Fruit fly (Drosophila melanogaster) whole organism, embryonic: ENCODE data around the gene CG1998.
A peak's percentile ranks its signal among the peaks of the same experiment; 100 is the strongest.

Experiments
- BtbVII ChIP-seq: fragments of 200-800 bp; sonication (Bioruptor generic); optimal IDR thresholded peaks from 3 replicates; lab custom pipeline; 2017; ENCODE audit warnings: missing biosample characterization, mild to moderate bottlenecking, missing genetic modification characterization
- CG10147 ChIP-seq: fragments of 200-800 bp; sonication (Bioruptor generic); optimal IDR thresholded peaks from 2 replicates; lab custom pipeline; 2019; ENCODE audit warnings: missing biosample characterization, mild to moderate bottlenecking, missing genetic modification characterization, moderate library complexity
- CG11085 ChIP-seq: fragments of 200-800 bp; sonication (Bioruptor generic); IDR thresholded peaks from 2 replicates; pipeline ENCODE4 v1.3.6; 2022; ENCODE audit warnings: missing biosample characterization, missing genetic modification characterization
- CG11504 ChIP-seq: fragments of 200-800 bp; sonication (Bioruptor generic); optimal IDR thresholded peaks from 3 replicates; lab custom pipeline; 2019; ENCODE audit warnings: missing biosample characterization, mild to moderate bottlenecking, missing genetic modification characterization, moderate library complexity
- CG14860 ChIP-seq: fragments of 200-800 bp; sonication (Bioruptor generic); IDR thresholded peaks from 3 replicates; pipeline ENCODE4 v1.3.6; 2022; ENCODE audit warnings: missing biosample characterization, missing genetic modification characterization; ENCODE audit not compliant: partially characterized antibody
- CG15269 ChIP-seq: fragments of 200-800 bp; sonication (Bioruptor generic); optimal IDR thresholded peaks from 2 replicates; lab custom pipeline; 2018; ENCODE audit warnings: missing biosample characterization, mild to moderate bottlenecking, missing genetic modification characterization, moderate library complexity
- CG1647 ChIP-seq: fragments of 200-800 bp; sonication (Bioruptor generic); optimal IDR thresholded peaks from 3 replicates; lab custom pipeline; 2016; ENCODE audit warnings: missing biosample characterization, missing genetic modification characterization
- CG32532 ChIP-seq: fragments of 200-800 bp; sonication (Bioruptor generic); IDR thresholded peaks from 2 replicates; pipeline ENCODE4 v1.3.6; 2022; ENCODE audit warnings: missing biosample characterization, missing genetic modification characterization
- CG4854 ChIP-seq: fragments of 200-800 bp; sonication (Bioruptor generic); optimal IDR thresholded peaks from 2 replicates; lab custom pipeline; 2016; ENCODE audit warnings: missing biosample characterization, missing genetic modification characterization, inconsistent platforms
- CG6254 ChIP-seq: fragments of 200-800 bp; sonication (Bioruptor generic); optimal IDR thresholded peaks from 3 replicates; lab custom pipeline; 2017; ENCODE audit warnings: mild to moderate bottlenecking, missing biosample characterization, missing genetic modification reagents, missing genetic modification characterization
- CG6654 ChIP-seq: fragments of 200-800 bp; sonication (Bioruptor generic); optimal IDR thresholded peaks from 2 replicates; lab custom pipeline; 2017; ENCODE audit warnings: missing biosample characterization, mild to moderate bottlenecking, missing genetic modification characterization
- CG7786 ChIP-seq: fragments of 200-800 bp; sonication (Bioruptor generic); optimal IDR thresholded peaks from 2 replicates; lab custom pipeline; 2016; ENCODE audit warnings: missing biosample characterization, missing genetic modification characterization
- CG8290 ChIP-seq, 3 experiments: fragments of 200-800 bp; sonication (Bioruptor generic); optimal IDR thresholded peaks; 2 replicates each; lab custom pipeline; 2016 to 2019; ENCODE audit warnings: missing biosample characterization in 3 of 3, missing genetic modification characterization in 3 of 3, mild to moderate bottlenecking in 2 of 3, moderate library complexity in 1 of 3
- CG8359 ChIP-seq: fragments of 200-800 bp; sonication (Bioruptor generic); optimal IDR thresholded peaks from 2 replicates; lab custom pipeline; 2017; ENCODE audit warnings: missing biosample characterization, mild to moderate bottlenecking, missing genetic modification characterization, borderline replicate concordance
- CTCF ChIP-seq: fragments of 200-800 bp; sonication (Bioruptor generic); optimal IDR thresholded peaks from 2 replicates; lab custom pipeline; 2017; ENCODE audit warnings: missing biosample characterization, mild to moderate bottlenecking, missing genetic modification characterization, moderate library complexity
- D ChIP-seq, 2 experiments: fragments of 200-800 bp in 1 of 2; fragments of >200 bp in 1 of 2; sonication (Bioruptor generic) in 1 of 2; optimal IDR thresholded peaks; 2 replicates in 1 of 2; 3 replicates in 1 of 2; lab custom pipeline; 2017; ENCODE audit warnings: mild to moderate bottlenecking in 1 of 2, missing biosample characterization in 1 of 2, missing genetic modification characterization in 1 of 2, missing genetic modification reagents in 1 of 2
- Deaf1 ChIP-seq: fragments of 200-800 bp; optimal IDR thresholded peaks from 3 replicates; lab custom pipeline; 2019; ENCODE audit warnings: missing biosample characterization, mild to moderate bottlenecking, missing genetic modification characterization, moderate library complexity
- Drgx ChIP-seq: fragments of 200-800 bp; sonication (Bioruptor generic); IDR thresholded peaks from 2 replicates; pipeline ENCODE4 v1.3.6; 2022; ENCODE audit warnings: missing biosample characterization, missing genetic modification characterization
- E2f1 ChIP-seq: fragments of 200-800 bp; sonication (Bioruptor generic); IDR thresholded peaks from 2 replicates; pipeline ENCODE4 v1.3.6; 2022; ENCODE audit warnings: missing biosample characterization, missing genetic modification characterization
- Hr51 ChIP-seq, 2 experiments: fragments of 200-800 bp; sonication (Bioruptor generic); optimal IDR thresholded peaks; 2 replicates in 1 of 2; 3 replicates in 1 of 2; lab custom pipeline; 2016 to 2018; ENCODE audit warnings: missing biosample characterization in 2 of 2, missing genetic modification characterization in 2 of 2, mild to moderate bottlenecking in 1 of 2, moderate library complexity in 1 of 2
- Nf-YA ChIP-seq: fragments of 200-800 bp; sonication (Bioruptor generic); IDR thresholded peaks from 2 replicates; pipeline ENCODE4 v1.3.6; 2022; ENCODE audit warnings: missing biosample characterization, missing genetic modification characterization
- NfI ChIP-seq: fragments of 200-800 bp; sonication (Bioruptor generic); optimal IDR thresholded peaks from 3 replicates; lab custom pipeline; 2018; ENCODE audit warnings: missing biosample characterization, mild to moderate bottlenecking, missing genetic modification characterization, moderate library complexity
- Ptx1 ChIP-seq: fragments of 200-800 bp; sonication (Bioruptor generic); IDR thresholded peaks from 2 replicates; pipeline ENCODE4 v1.3.6; 2022; ENCODE audit warnings: missing biosample characterization, missing genetic modification characterization
- Spps ChIP-seq: fragments of 200-800 bp; sonication (Bioruptor generic); optimal IDR thresholded peaks from 2 replicates; lab custom pipeline; 2018; ENCODE audit warnings: missing biosample characterization, mild to moderate bottlenecking, missing genetic modification characterization
- Sry-β ChIP-seq: fragments of 200-800 bp; sonication (Bioruptor generic); optimal IDR thresholded peaks from 2 replicates; lab custom pipeline; 2018; ENCODE audit warnings: missing biosample characterization, mild to moderate bottlenecking, missing genetic modification characterization, moderate library complexity
- TFAM ChIP-seq: fragments of 200-800 bp; sonication (Bioruptor generic); optimal IDR thresholded peaks from 2 replicates; lab custom pipeline; 2017; ENCODE audit warnings: missing biosample characterization, missing genetic modification characterization, inconsistent platforms
- Xrp1 ChIP-seq: fragments of 200-800 bp; sonication (Bioruptor generic); IDR thresholded peaks from 2 replicates; pipeline ENCODE4 v1.3.6; 2022; ENCODE audit warnings: missing biosample characterization, missing genetic modification characterization
- ato ChIP-seq: fragments of 200-800 bp; sonication (Bioruptor generic); IDR thresholded peaks from 2 replicates; pipeline ENCODE4 v1.3.6; 2022; ENCODE audit warnings: missing biosample characterization, missing genetic modification characterization; ENCODE audit not compliant: partially characterized antibody
- ci ChIP-seq: fragments of 200-800 bp; sonication (Bioruptor generic); IDR thresholded peaks from 3 replicates; pipeline ENCODE4 v1.3.6; 2022; ENCODE audit warnings: missing biosample characterization, missing genetic modification characterization
- da ChIP-seq: fragments of 200-800 bp; sonication (Bioruptor generic); optimal IDR thresholded peaks from 2 replicates; lab custom pipeline; 2016; ENCODE audit warnings: missing biosample characterization, missing genetic modification characterization
- disco-r ChIP-seq: fragments of 200-800 bp; sonication (Bioruptor generic); optimal IDR thresholded peaks from 2 replicates; lab custom pipeline; 2016; ENCODE audit warnings: missing biosample characterization, missing genetic modification characterization
- esg ChIP-seq: fragments of 200-800 bp; sonication (Bioruptor generic); conservative IDR thresholded peaks from 2 replicates; pipeline ENCODE4 v1.3.6; 2022; ENCODE audit warnings: missing biosample characterization, missing genetic modification characterization
- exex ChIP-seq: fragments of 200-800 bp; sonication (Bioruptor generic); optimal IDR thresholded peaks from 4 replicates; lab custom pipeline; 2018; ENCODE audit warnings: missing biosample characterization, mild to moderate bottlenecking, missing genetic modification characterization, moderate library complexity
- fd3F ChIP-seq: fragments of 200-800 bp; sonication (Bioruptor generic); optimal IDR thresholded peaks from 2 replicates; lab custom pipeline; 2018; ENCODE audit warnings: missing biosample characterization, mild to moderate bottlenecking, missing genetic modification characterization, moderate library complexity
- fd64A ChIP-seq: fragments of 200-800 bp; sonication (Bioruptor generic); optimal IDR thresholded peaks from 3 replicates; lab custom pipeline; 2018; ENCODE audit warnings: missing biosample characterization, mild to moderate bottlenecking, missing genetic modification characterization
- gce ChIP-seq: fragments of 200-800 bp; sonication (Bioruptor generic); IDR thresholded peaks from 3 replicates; pipeline ENCODE4 v1.3.6; 2022; ENCODE audit warnings: missing biosample characterization, missing genetic modification characterization
- gt ChIP-seq: fragments of 200-800 bp; sonication (Bioruptor generic); IDR thresholded peaks from 2 replicates; pipeline ENCODE4 v1.3.6; 2022; ENCODE audit warnings: missing biosample characterization, missing genetic modification characterization
- kay ChIP-seq: fragments of 200-800 bp; sonication (Bioruptor generic); optimal IDR thresholded peaks from 2 replicates; lab custom pipeline; 2016; ENCODE audit warnings: missing biosample characterization, missing genetic modification characterization
- ken ChIP-seq: fragments of 200-800 bp; sonication (Bioruptor generic); IDR thresholded peaks from 3 replicates; pipeline ENCODE4 v1.3.6; 2022; ENCODE audit warnings: missing biosample characterization, missing genetic modification characterization
- kni ChIP-seq: fragments of 200-800 bp; sonication (Bioruptor generic); optimal IDR thresholded peaks from 3 replicates; lab custom pipeline; 2017; ENCODE audit warnings: mild to moderate bottlenecking, missing biosample characterization, missing genetic modification reagents, missing genetic modification characterization
- luna ChIP-seq: fragments of 200-800 bp; sonication (Bioruptor generic); optimal IDR thresholded peaks from 2 replicates; lab custom pipeline; 2016; ENCODE audit warnings: missing biosample characterization, missing genetic modification characterization
- maf-S ChIP-seq: fragments of 200-800 bp; sonication (Bioruptor generic); optimal IDR thresholded peaks from 2 replicates; lab custom pipeline; 2016; ENCODE audit warnings: missing biosample characterization, missing genetic modification characterization
- org-1 ChIP-seq: fragments of 200-800 bp; sonication (Bioruptor generic); optimal IDR thresholded peaks from 2 replicates; lab custom pipeline; 2017; ENCODE audit warnings: missing biosample characterization, missing genetic modification characterization
- row ChIP-seq: fragments of 200-800 bp; sonication (Bioruptor generic); IDR thresholded peaks from 3 replicates; pipeline ENCODE4 v1.3.6; 2022; ENCODE audit warnings: missing biosample characterization, missing genetic modification characterization
- so ChIP-seq: fragments of 200-800 bp; sonication (Bioruptor generic); IDR thresholded peaks from 3 replicates; pipeline ENCODE4 v1.3.6; 2022; ENCODE audit warnings: missing biosample characterization, missing genetic modification characterization
- toy ChIP-seq: fragments of 200-800 bp; sonication (Bioruptor generic); IDR thresholded peaks from 2 replicates; pipeline ENCODE4 v1.3.6; 2022; ENCODE audit warnings: missing biosample characterization, missing genetic modification characterization
- z ChIP-seq: fragments of 200-800 bp; sonication (Bioruptor generic); IDR thresholded peaks from 3 replicates; pipeline ENCODE4 v1.3.6; 2022; ENCODE audit warnings: missing biosample characterization, missing genetic modification characterization
- zen ChIP-seq: fragments of 200-800 bp; sonication (Bioruptor generic); optimal IDR thresholded peaks from 3 replicates; lab custom pipeline; 2018; ENCODE audit warnings: missing biosample characterization, mild to moderate bottlenecking, missing genetic modification characterization, moderate library complexity

CG1998 gene

dm6 chrX:13445695-13446094 lies 32.8 kb upstream of the CG1998 start, which contains the start of gene Neto (continued):
- no peak for TF ChIP-seq fd64A (GFP tag; lab: Kevin White, UChicago)
- no peak for TF ChIP-seq CG8359

- TF ChIP-seq so (GFP tag; lab: Robert Waterston, UW) (no peak), z (GFP tag; lab: Robert Waterston, UW) (peak; percentile 97), CG6254 (GFP tag; lab: Kevin White, UChicago) (no peak), Deaf1 (peak; percentile 84), Drgx (GFP tag; lab: Robert Waterston, UW) (no peak), BtbVII (no peak), Sry-β (GFP tag; lab: Kevin White, UChicago) (peak; percentile 50), row (GFP tag; lab: Robert Waterston, UW) (0 out of 3 replicates have a peak, but pooled peaks have one; percentile 22), CG11085 (GFP tag; lab: Robert Waterston, UW) (no peak), CG7786 (GFP tag; lab: Kevin White, UChicago) (no peak), kni (GFP tag; lab: Kevin White, UChicago) (no peak)
These were observed 31.8 kb upstream of the CG1998 start for dm6 chrX:13444687-13445086.

- TF ChIP-seq disco-r (GFP tag; lab: Kevin White, UChicago) (no peak), E2f1 (GFP tag; lab: Robert Waterston, UW) (0 out of 2 replicates have a peak, but pooled peaks have one; percentile 27), da (no peak), CG8290 (GFP tag; optimal IDR thresholded peaks at IDR 0.05; lab: Kevin White, UChicago) (no peak), CG8290 (tag; optimal IDR thresholded peaks at IDR 0.05; lab: Kevin White, UChicago) (peak in 1 of 2 experiments; percentile 41), TFAM (no peak), CG14860 (GFP tag; lab: Robert Waterston, UW) (no peak), Spps (no peak), fd3F (no peak), org-1 (GFP tag; lab: Kevin White, UChicago) (peak; percentile 9), CG4854 (GFP tag; lab: Kevin White, UChicago) (no peak), zen (no peak), ato (GFP tag; lab: Robert Waterston, UW) (no peak), gt (GFP tag; lab: Robert Waterston, UW) (no peak), CG11504 (peak; percentile 48), exex (tag; lab: Kevin White, UChicago) (no peak), CG15269 (tag; lab: Kevin White, UChicago) (peak; percentile 13), NfI (no peak), D (optimal IDR thresholded peaks at IDR 0.05; lab: Kevin White, UChicago) (no peak), D (GFP tag; optimal IDR thresholded peaks at IDR 0.05; lab: Kevin White, UChicago) (no peak), CG1647 (GFP tag; lab: Kevin White, UChicago) (no peak), maf-S (GFP tag; lab: Kevin White, UChicago) (no peak), gce (no peak), CG10147 (no peak), esg (GFP tag; lab: Robert Waterston, UW) (peak; percentile 29; the same call in 1 of the 2 replicates), CG6654 (no peak), CG32532 (GFP tag; lab: Robert Waterston, UW) (0 out of 2 replicates have a peak, but pooled peaks have one; percentile 13), toy (GFP tag; lab: Robert Waterston, UW) (no peak), ci (0 out of 3 replicates have a peak, but pooled peaks have one; percentile 13), Hr51 (GFP tag; optimal IDR thresholded peaks at IDR 0.05; lab: Kevin White, UChicago) (peak in 1 of 2 experiments; percentile 10), Ptx1 (GFP tag; lab: Robert Waterston, UW) (peak; percentile 11; the same call in 1 of the 2 replicates), kay (GFP tag; lab: Kevin White, UChicago) (no peak), Xrp1 (GFP tag; lab: Robert Waterston, UW) (no peak), luna (no peak), ken (0 out of 3 replicates have a peak, but pooled peaks have one; percentile 16), Nf-YA (no peak), CTCF (GFP tag; lab: Kevin White, UChicago) (no peak)
These were observed 21.2 kb upstream of the CG1998 start for dm6 chrX:13434065-13434464.
